Fruit fly (Drosophila melanogaster) whole organism, prepupa: Measurements from ENCODE around the gene mRpS34.

Source experiments
- Blimp-1 ChIP-seq: fragments of 200-800 bp; sonication (Bioruptor generic); optimal IDR thresholded peaks from 3 replicates; lab custom pipeline; 2017; ENCODE audit warnings: missing biosample characterization, missing genetic modification characterization, mild to moderate bottlenecking, moderate library complexity, missing genetic modification reagents
- CG10631 ChIP-seq: fragments of 200-800 bp; sonication (Bioruptor generic); optimal IDR thresholded peaks from 2 replicates; lab custom pipeline; 2016; ENCODE audit warnings: missing biosample characterization, missing genetic modification characterization
- CG10669 ChIP-seq: fragments of 200-800 bp; sonication (Bioruptor generic); optimal IDR thresholded peaks from 3 replicates; lab custom pipeline; 2018; ENCODE audit warnings: missing biosample characterization, mild to moderate bottlenecking, missing genetic modification characterization, moderate library complexity
- CG11294 ChIP-seq: fragments of 200-800 bp; sonication (Bioruptor generic); IDR thresholded peaks from 2 replicates; pipeline ENCODE4 v1.3.6; 2022; ENCODE audit warnings: missing biosample characterization, missing genetic modification characterization
- CG11762 ChIP-seq: fragments of 200-800 bp; sonication (Bioruptor generic); optimal IDR thresholded peaks from 3 replicates; lab custom pipeline; 2016; ENCODE audit warnings: missing biosample characterization, missing genetic modification characterization; ENCODE audit not compliant: insufficient read depth
- CG11902 ChIP-seq: fragments of 200-800 bp; sonication (Bioruptor generic); optimal IDR thresholded peaks from 3 replicates; lab custom pipeline; 2016; ENCODE audit warnings: missing biosample characterization, missing genetic modification characterization
- CG15336 ChIP-seq: fragments of 200-800 bp; sonication (Bioruptor generic); IDR thresholded peaks from 2 replicates; pipeline ENCODE4 v1.3.6; 2022; ENCODE audit warnings: missing biosample characterization, missing genetic modification characterization
- CG1621 ChIP-seq: fragments of 200-800 bp; sonication (Bioruptor generic); optimal IDR thresholded peaks from 3 replicates; lab custom pipeline; 2018; ENCODE audit warnings: missing biosample characterization, mild to moderate bottlenecking, missing genetic modification characterization
- CG16779 ChIP-seq: fragments of 200-800 bp; sonication (Bioruptor generic); optimal IDR thresholded peaks from 3 replicates; lab custom pipeline; 2017; ENCODE audit warnings: missing biosample characterization, mild to moderate bottlenecking, missing genetic modification characterization
- CG3032 ChIP-seq: fragments of 200-800 bp; optimal IDR thresholded peaks from 2 replicates; lab custom pipeline; 2019; ENCODE audit warnings: missing biosample characterization, mild to moderate bottlenecking, missing genetic modification characterization, moderate library complexity
- CG31627 ChIP-seq: fragments of 200-800 bp; sonication (Bioruptor generic); optimal IDR thresholded peaks from 3 replicates; lab custom pipeline; 2016; ENCODE audit warnings: missing biosample characterization, missing genetic modification characterization
- CG34406 ChIP-seq: fragments of 200-800 bp; sonication (Bioruptor generic); optimal IDR thresholded peaks from 3 replicates; lab custom pipeline; 2016; ENCODE audit warnings: missing biosample characterization, missing genetic modification characterization
- CG3919 ChIP-seq: fragments of 200-800 bp; sonication (Bioruptor generic); optimal IDR thresholded peaks from 3 replicates; lab custom pipeline; 2016; ENCODE audit warnings: missing biosample characterization, missing genetic modification characterization
- CG4318 ChIP-seq: fragments of 200-800 bp; sonication (Bioruptor generic); optimal IDR thresholded peaks from 3 replicates; lab custom pipeline; 2017; ENCODE audit warnings: missing biosample characterization, mild to moderate bottlenecking, missing genetic modification characterization
- CG6163 ChIP-seq: fragments of 200-800 bp; sonication (Bioruptor generic); IDR thresholded peaks from 3 replicates; pipeline ENCODE4 v1.3.6; 2022; ENCODE audit warnings: missing biosample characterization, missing genetic modification characterization
- CG6276 ChIP-seq: fragments of 200-800 bp; sonication (Bioruptor generic); optimal IDR thresholded peaks from 2 replicates; lab custom pipeline; 2017; ENCODE audit warnings: missing biosample characterization, mild to moderate bottlenecking, missing genetic modification characterization
- CG6792 ChIP-seq: fragments of 200-800 bp; sonication (Bioruptor generic); optimal IDR thresholded peaks from 3 replicates; lab custom pipeline; 2016; ENCODE audit warnings: missing biosample characterization, missing genetic modification characterization
- CG6808 ChIP-seq: fragments of 200-800 bp; sonication (Bioruptor generic); optimal IDR thresholded peaks from 3 replicates; lab custom pipeline; 2017; ENCODE audit warnings: missing biosample characterization, missing genetic modification characterization, mild to moderate bottlenecking, moderate library complexity, missing genetic modification reagents
- CG6854 ChIP-seq: fragments of 200-800 bp; sonication (Bioruptor generic); optimal IDR thresholded peaks from 2 replicates; lab custom pipeline; 2017; ENCODE audit warnings: missing biosample characterization, mild to moderate bottlenecking, missing genetic modification characterization
- CG7368 ChIP-seq: fragments of 200-800 bp; sonication (Bioruptor generic); optimal IDR thresholded peaks from 3 replicates; lab custom pipeline; 2016; ENCODE audit warnings: missing biosample characterization, missing genetic modification characterization
- CG8119 ChIP-seq: fragments of 200-800 bp; sonication (Bioruptor generic); IDR thresholded peaks from 3 replicates; pipeline ENCODE4 v1.3.6; 2022; ENCODE audit warnings: missing biosample characterization, missing genetic modification characterization
- CG8319 ChIP-seq: fragments of 200-800 bp; sonication (Bioruptor generic); optimal IDR thresholded peaks from 3 replicates; lab custom pipeline; 2016; ENCODE audit warnings: missing biosample characterization, missing genetic modification characterization
- CG9139 ChIP-seq: fragments of 200-800 bp; sonication (Bioruptor generic); optimal IDR thresholded peaks from 3 replicates; lab custom pipeline; 2017; ENCODE audit warnings: missing biosample characterization, mild to moderate bottlenecking, missing genetic modification characterization
- Eip75B ChIP-seq: fragments of 200-800 bp; sonication (Bioruptor generic); optimal IDR thresholded peaks from 3 replicates; lab custom pipeline; 2016; ENCODE audit warnings: missing biosample characterization, missing genetic modification characterization
- Eip78C ChIP-seq: fragments of 200-800 bp; sonication (Bioruptor generic); peaks from one replicate; lab custom pipeline; 2016; ENCODE audit warnings: missing biosample characterization, missing genetic modification characterization
- Eip93F ChIP-seq: fragments of 200-800 bp; sonication (Bioruptor generic); optimal IDR thresholded peaks from 2 replicates; lab custom pipeline; 2016; ENCODE audit warnings: missing biosample characterization, mild to moderate bottlenecking, missing genetic modification characterization
- Ets21C ChIP-seq: fragments of 200-800 bp; sonication (Bioruptor generic); optimal IDR thresholded peaks from 3 replicates; lab custom pipeline; 2016; ENCODE audit warnings: missing biosample characterization, missing genetic modification characterization
- Ets96B ChIP-seq: fragments of 200-800 bp; optimal IDR thresholded peaks from 2 replicates; lab custom pipeline; 2019; ENCODE audit warnings: missing biosample characterization, mild to moderate bottlenecking, missing genetic modification characterization, moderate library complexity
- Hr39 ChIP-seq: fragments of 200-800 bp; sonication (Bioruptor generic); optimal IDR thresholded peaks from 2 replicates; lab custom pipeline; 2016; ENCODE audit warnings: missing biosample characterization, missing genetic modification characterization
- Hr4 ChIP-seq: fragments of 200-800 bp; sonication (Bioruptor generic); optimal IDR thresholded peaks from 3 replicates; lab custom pipeline; 2016; ENCODE audit warnings: missing biosample characterization, missing genetic modification characterization
- Lpt ChIP-seq: fragments of 200-800 bp; sonication (Bioruptor generic); optimal IDR thresholded peaks from 3 replicates; lab custom pipeline; 2016; ENCODE audit warnings: missing biosample characterization, missing genetic modification characterization
- Met ChIP-seq: fragments of 200-800 bp; sonication (Bioruptor generic); optimal IDR thresholded peaks from 3 replicates; lab custom pipeline; 2016; ENCODE audit warnings: missing biosample characterization, missing genetic modification characterization
- OdsH ChIP-seq: fragments of 200-800 bp; sonication (Bioruptor generic); optimal IDR thresholded peaks from 3 replicates; lab custom pipeline; 2016; ENCODE audit warnings: missing biosample characterization, missing genetic modification characterization
- Smox ChIP-seq: fragments of 200-800 bp; sonication (Bioruptor generic); optimal IDR thresholded peaks from 3 replicates; lab custom pipeline; 2016; ENCODE audit warnings: missing biosample characterization, missing genetic modification characterization
- Sox14 ChIP-seq: fragments of 200-800 bp; sonication (Bioruptor generic); optimal IDR thresholded peaks from 3 replicates; lab custom pipeline; 2016; ENCODE audit warnings: missing biosample characterization, missing genetic modification characterization
- Sox15 ChIP-seq: fragments of 200-800 bp; sonication (Bioruptor generic); optimal IDR thresholded peaks from 3 replicates; lab custom pipeline; 2016; ENCODE audit warnings: missing biosample characterization, missing genetic modification characterization
- achi ChIP-seq: fragments of 200-800 bp; sonication (Bioruptor generic); optimal IDR thresholded peaks from 3 replicates; lab custom pipeline; 2016; ENCODE audit warnings: missing biosample characterization, missing genetic modification characterization
- acj6 ChIP-seq: fragments of 200-800 bp; sonication (Bioruptor generic); optimal IDR thresholded peaks from 3 replicates; lab custom pipeline; 2016; ENCODE audit warnings: missing biosample characterization, missing genetic modification characterization
- dac ChIP-seq: fragments of 200-800 bp; sonication (Bioruptor generic); optimal IDR thresholded peaks from 2 replicates; lab custom pipeline; 2017; ENCODE audit warnings: missing biosample characterization, mild to moderate bottlenecking, missing genetic modification characterization
- dsx ChIP-seq: fragments of 200-800 bp; optimal IDR thresholded peaks from 3 replicates; lab custom pipeline; 2019; ENCODE audit warnings: missing biosample characterization, mild to moderate bottlenecking, missing genetic modification characterization, moderate library complexity; ENCODE audit not compliant: poor library complexity, severe bottlenecking
- eg ChIP-seq: fragments of 200-800 bp; sonication (Bioruptor generic); IDR thresholded peaks from 3 replicates; pipeline ENCODE4 v1.3.6; 2022; ENCODE audit warnings: missing biosample characterization, missing genetic modification characterization
- fd85E ChIP-seq: fragments of 200-800 bp; sonication (Bioruptor generic); optimal IDR thresholded peaks from 3 replicates; lab custom pipeline; 2016; ENCODE audit warnings: missing biosample characterization, missing genetic modification characterization
- fkh ChIP-seq: fragments of 200-800 bp; sonication (Bioruptor generic); optimal IDR thresholded peaks from 3 replicates; lab custom pipeline; 2017; ENCODE audit warnings: missing biosample characterization, mild to moderate bottlenecking, missing genetic modification characterization, moderate library complexity
- lz ChIP-seq: fragments of 200-800 bp; sonication (Bioruptor generic); optimal IDR thresholded peaks from 3 replicates; lab custom pipeline; 2016; ENCODE audit warnings: missing biosample characterization, missing genetic modification characterization
- pdm3 ChIP-seq: fragments of 200-800 bp; sonication (Bioruptor generic); optimal IDR thresholded peaks from 3 replicates; lab custom pipeline; 2016; ENCODE audit warnings: missing biosample characterization, missing genetic modification characterization
- salr ChIP-seq, 2 experiments: fragments of 200-800 bp; sonication (Bioruptor generic); optimal IDR thresholded peaks; 3 replicates each; lab custom pipeline; 2016 to 2018; ENCODE audit warnings: missing biosample characterization in 2 of 2, missing genetic modification characterization in 2 of 2, mild to moderate bottlenecking in 1 of 2
- ss ChIP-seq, 2 experiments: fragments of 200-800 bp; sonication (Bioruptor generic); optimal IDR thresholded peaks; 2 replicates in 1 of 2; 3 replicates in 1 of 2; lab custom pipeline; 2017 to 2018; ENCODE audit warnings: mild to moderate bottlenecking in 2 of 2, missing biosample characterization in 2 of 2, missing genetic modification characterization in 2 of 2, moderate library complexity in 1 of 2
- svp ChIP-seq: fragments of 200-800 bp; sonication (Bioruptor generic); peaks from one replicate; lab custom pipeline; 2016; ENCODE audit warnings: missing biosample characterization, missing genetic modification characterization
- topi ChIP-seq: fragments of 200-800 bp; sonication (Bioruptor generic); optimal IDR thresholded peaks from 3 replicates; lab custom pipeline; 2016; ENCODE audit warnings: missing biosample characterization, missing genetic modification characterization
- vri ChIP-seq: fragments of 200-800 bp; sonication (Bioruptor generic); optimal IDR thresholded peaks from 3 replicates; lab custom pipeline; 2016; ENCODE audit warnings: missing biosample characterization, mild to moderate bottlenecking, missing genetic modification characterization

Gene mRpS34

DNA sequence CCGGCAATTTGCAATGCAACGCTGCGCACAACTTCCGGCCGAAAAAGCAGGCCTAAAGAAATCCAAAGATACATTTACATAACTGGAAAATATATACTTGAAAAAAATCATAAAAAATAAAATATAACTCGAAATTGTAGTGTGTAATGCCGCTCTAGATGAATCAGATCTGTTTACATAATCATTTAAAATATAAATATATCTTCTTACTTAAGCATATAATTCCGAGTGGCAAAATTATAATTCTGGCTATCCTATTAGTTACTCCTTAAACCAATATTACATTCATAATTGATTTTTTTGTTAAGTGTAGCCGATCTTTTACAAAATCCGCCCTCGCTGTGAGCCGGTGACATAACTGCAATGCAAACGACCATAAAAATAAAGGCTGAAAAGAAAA, 8.4 kb upstream of the mRpS34 start:
- TF ChIP-seq lz (GFP tag; lab: Kevin White, UChicago) (no peak), CG11762 (GFP tag; lab: Kevin White, UChicago) (no peak), Sox14 (GFP tag; lab: Kevin White, UChicago) (no peak), CG16779 (tag; lab: Kevin White, UChicago) (no peak), CG6792 (GFP tag; lab: Kevin White, UChicago) (no peak), CG3919 (GFP tag; lab: Kevin White, UChicago) (no peak), CG11294 (GFP tag; lab: Robert Waterston, UW) (no peak), eg (GFP tag; lab: Robert Waterston, UW) (peak; percentile 31; the same call in 1 of the 3 replicates), CG6854 (GFP tag; lab: Kevin White, UChicago) (no peak), pdm3 (GFP tag; lab: Kevin White, UChicago) (no peak), salr (GFP tag; optimal IDR thresholded peaks at IDR 0.05; lab: Kevin White, UChicago) (peak in 1 of 2 experiments; percentile 15), ss (GFP tag; optimal IDR thresholded peaks at IDR 0.05; lab: Kevin White, UChicago) (no peak), dac (GFP tag; lab: Kevin White, UChicago) (no peak), Met (GFP tag; lab: Kevin White, UChicago) (no peak), CG9139 (GFP tag; lab: Kevin White, UChicago) (no peak), fd85E (GFP tag; lab: Kevin White, UChicago) (no peak), OdsH (no peak), Smox (GFP tag; lab: Kevin White, UChicago) (no peak), dsx (GFP tag; lab: Kevin White, UChicago) (no peak), CG6163 (GFP tag; lab: Robert Waterston, UW) (peak; percentile 34; the same call in 1 of the 3 replicates), CG6276 (GFP tag; lab: Kevin White, UChicago) (no peak), CG4318 (peak; percentile 28), Ets21C (GFP tag; lab: Kevin White, UChicago) (no peak), topi (GFP tag; lab: Kevin White, UChicago) (no peak), Hr4 (GFP tag; lab: Kevin White, UChicago) (peak; percentile 64), fkh (GFP tag; lab: Kevin White, UChicago) (no peak), achi (GFP tag; lab: Kevin White, UChicago) (no peak), Eip78C (GFP tag; lab: Kevin White, UChicago) (peak; percentile 81), CG15336 (GFP tag; lab: Robert Waterston, UW) (peak; percentile 69), CG10631 (GFP tag; lab: Kevin White, UChicago) (no peak), Hr39 (no peak), CG34406 (GFP tag; lab: Kevin White, UChicago) (peak; percentile 9), CG11902 (GFP tag; lab: Kevin White, UChicago) (no peak), Lpt (GFP tag; lab: Kevin White, UChicago) (no peak), CG7368 (GFP tag; lab: Kevin White, UChicago) (no peak), acj6 (GFP tag; lab: Kevin White, UChicago) (no peak), Blimp-1 (no peak), vri (GFP tag; lab: Kevin White, UChicago) (no peak), CG10669 (GFP tag; lab: Kevin White, UChicago) (no peak), Sox15 (GFP tag; lab: Kevin White, UChicago) (no peak), Ets96B (tag; lab: Kevin White, UChicago) (no peak), svp (GFP tag; lab: Kevin White, UChicago) (no peak), CG1621 (tag; lab: Kevin White, UChicago) (no peak), CG3032 (tag; lab: Kevin White, UChicago) (no peak), Eip75B (GFP tag; lab: Kevin White, UChicago) (no peak), CG31627 (GFP tag; lab: Kevin White, UChicago) (no peak), Eip93F (GFP tag; lab: Kevin White, UChicago) (no peak), CG8119 (GFP tag; lab: Robert Waterston, UW) (peak; percentile 74), CG8319 (GFP tag; lab: Kevin White, UChicago) (no peak), CG6808 (GFP tag; lab: Kevin White, UChicago) (no peak)
